Fruit fly (Drosophila melanogaster) whole organism, embryonic: ENCODE measurements around the gene CG11668.

Source experiments
- B-H2 ChIP-seq: fragments of 200-800 bp; sonication (Bioruptor generic); optimal IDR thresholded peaks from 2 replicates; lab custom pipeline; 2018; ENCODE audit warnings: missing biosample characterization, mild to moderate bottlenecking, missing genetic modification characterization
- BEAF-32 ChIP-seq: fragments of 200-800 bp; sonication (Bioruptor generic); optimal IDR thresholded peaks from 3 replicates; lab custom pipeline; 2017; ENCODE audit warnings: missing biosample characterization, missing genetic modification characterization, mild to moderate bottlenecking, moderate library complexity, missing genetic modification reagents
- BtbVII ChIP-seq: fragments of 200-800 bp; sonication (Bioruptor generic); optimal IDR thresholded peaks from 3 replicates; lab custom pipeline; 2017; ENCODE audit warnings: missing biosample characterization, mild to moderate bottlenecking, missing genetic modification characterization
- CG10654 ChIP-seq: fragments of 200-800 bp; sonication (Bioruptor generic); optimal IDR thresholded peaks from 2 replicates; lab custom pipeline; 2016; ENCODE audit warnings: missing biosample characterization, missing genetic modification characterization
- CG11398 ChIP-seq: fragments of 200-800 bp; sonication (Bioruptor generic); optimal IDR thresholded peaks from 2 replicates; lab custom pipeline; 2016; ENCODE audit warnings: missing biosample characterization, missing genetic modification characterization
- CG12219 ChIP-seq: fragments of 200-800 bp; sonication (Bioruptor generic); optimal IDR thresholded peaks from 3 replicates; lab custom pipeline; 2018; ENCODE audit warnings: missing biosample characterization, mild to moderate bottlenecking, missing genetic modification characterization
- CG12236 ChIP-seq: fragments of 200-800 bp; sonication (Bioruptor generic); optimal IDR thresholded peaks from 2 replicates; lab custom pipeline; 2016; ENCODE audit warnings: missing biosample characterization, missing genetic modification characterization
- CG12299 ChIP-seq: fragments of 200-800 bp; sonication (Bioruptor generic); optimal IDR thresholded peaks from 2 replicates; lab custom pipeline; 2018; ENCODE audit warnings: missing biosample characterization, mild to moderate bottlenecking, missing genetic modification characterization
- CG12942 ChIP-seq: fragments of 200-800 bp; sonication (Bioruptor generic); optimal IDR thresholded peaks from 3 replicates; lab custom pipeline; 2016; ENCODE audit warnings: missing biosample characterization, missing genetic modification characterization
- CG13287 ChIP-seq: fragments of 200-800 bp; sonication (Bioruptor generic); IDR thresholded peaks from 2 replicates; pipeline ENCODE4 v1.3.6; 2022; ENCODE audit warnings: missing biosample characterization, missing genetic modification characterization; ENCODE audit not compliant: partially characterized antibody
- CG17359 ChIP-seq: fragments of 200-800 bp; sonication (Bioruptor generic); optimal IDR thresholded peaks from 3 replicates; lab custom pipeline; 2018; ENCODE audit warnings: missing biosample characterization, mild to moderate bottlenecking, missing genetic modification characterization, moderate library complexity
- CG2678 ChIP-seq: fragments of 200-800 bp; sonication (Bioruptor generic); optimal IDR thresholded peaks from 3 replicates; lab custom pipeline; 2019; ENCODE audit warnings: missing biosample characterization, mild to moderate bottlenecking, missing genetic modification characterization, moderate library complexity
- CG31388 ChIP-seq: fragments of 200-800 bp; sonication (Bioruptor generic); optimal IDR thresholded peaks from 2 replicates; lab custom pipeline; 2016; ENCODE audit warnings: missing biosample characterization, missing genetic modification characterization
- CG42726 ChIP-seq: fragments of 200-800 bp; sonication (Bioruptor generic); IDR thresholded peaks from 2 replicates; pipeline ENCODE4 v1.3.6; 2022; ENCODE audit warnings: missing biosample characterization, missing genetic modification characterization; ENCODE audit not compliant: partially characterized antibody
- CG4404 ChIP-seq: fragments of 200-800 bp; sonication (Bioruptor generic); IDR thresholded peaks from 2 replicates; pipeline ENCODE4 v1.3.6; 2022; ENCODE audit warnings: missing biosample characterization, missing genetic modification characterization
- CG7372 ChIP-seq: fragments of 200-800 bp; sonication (Bioruptor generic); IDR thresholded peaks from 2 replicates; pipeline ENCODE4 v1.3.6; 2022; ENCODE audit warnings: missing biosample characterization, missing genetic modification characterization
- CG9932 ChIP-seq: fragments of 200-800 bp; sonication (Bioruptor generic); IDR thresholded peaks from 2 replicates; pipeline ENCODE4 v1.3.6; 2022; ENCODE audit warnings: missing biosample characterization, missing genetic modification characterization
- Deaf1 ChIP-seq: fragments of 200-800 bp; optimal IDR thresholded peaks from 3 replicates; lab custom pipeline; 2019; ENCODE audit warnings: missing biosample characterization, mild to moderate bottlenecking, missing genetic modification characterization, moderate library complexity
- E2f2 ChIP-seq: fragments of 200-800 bp; sonication (Bioruptor generic); IDR thresholded peaks from 2 replicates; pipeline ENCODE4 v1.3.6; 2022; ENCODE audit warnings: missing biosample characterization, missing genetic modification characterization
- Fer1 ChIP-seq: fragments of 200-800 bp; sonication (Bioruptor generic); optimal IDR thresholded peaks from 2 replicates; lab custom pipeline; 2017; ENCODE audit warnings: missing biosample characterization, mild to moderate bottlenecking, missing genetic modification characterization
- Hmr ChIP-seq: fragments of 200-800 bp; sonication (Bioruptor generic); optimal IDR thresholded peaks from 3 replicates; lab custom pipeline; 2017; ENCODE audit warnings: mild to moderate bottlenecking, missing biosample characterization, missing genetic modification reagents, missing genetic modification characterization
- Hr78 ChIP-seq, 2 experiments: fragments of 200-800 bp in 1 of 2; fragments of >200 bp in 1 of 2; sonication (Bioruptor generic) in 1 of 2; optimal IDR thresholded peaks; 2 replicates each; lab custom pipeline; 2017 to 2019; ENCODE audit warnings: missing biosample characterization in 2 of 2, missing genetic modification characterization in 2 of 2, mild to moderate bottlenecking in 1 of 2, moderate library complexity in 1 of 2
- MESR4 ChIP-seq: fragments of 200-800 bp; sonication (Bioruptor generic); optimal IDR thresholded peaks from 2 replicates; lab custom pipeline; 2018; ENCODE audit warnings: missing biosample characterization, mild to moderate bottlenecking, missing genetic modification characterization, moderate library complexity
- NC2α ChIP-seq: fragments of 200-800 bp; sonication (Bioruptor generic); optimal IDR thresholded peaks from 2 replicates; lab custom pipeline; 2016; ENCODE audit warnings: missing biosample characterization, missing genetic modification characterization
- Nf-YA ChIP-seq: fragments of 200-800 bp; sonication (Bioruptor generic); IDR thresholded peaks from 2 replicates; pipeline ENCODE4 v1.3.6; 2022; ENCODE audit warnings: missing biosample characterization, missing genetic modification characterization
- NfI ChIP-seq: fragments of 200-800 bp; sonication (Bioruptor generic); optimal IDR thresholded peaks from 3 replicates; lab custom pipeline; 2018; ENCODE audit warnings: missing biosample characterization, mild to moderate bottlenecking, missing genetic modification characterization, moderate library complexity
- Opbp ChIP-seq: fragments of 200-800 bp; sonication (Bioruptor generic); IDR thresholded peaks from 3 replicates; pipeline ENCODE4 v1.3.6; 2022; ENCODE audit warnings: missing biosample characterization, missing genetic modification characterization; ENCODE audit not compliant: partially characterized antibody
- Trl ChIP-seq, 3 experiments: fragments of >200 bp in 2 of 3; fragments of 200-800 bp in 1 of 3; sonication (Bioruptor generic) in 1 of 3; optimal IDR thresholded peaks; 2 replicates in 1 of 3; 3 replicates in 2 of 3; lab custom pipeline; 2016 to 2017; ENCODE audit warnings: missing biosample characterization in 1 of 3, missing genetic modification characterization in 1 of 3
- Xrp1 ChIP-seq: fragments of 200-800 bp; sonication (Bioruptor generic); IDR thresholded peaks from 2 replicates; pipeline ENCODE4 v1.3.6; 2022; ENCODE audit warnings: missing biosample characterization, missing genetic modification characterization
- bcd ChIP-seq: fragments of 200-800 bp; sonication (Bioruptor generic); optimal IDR thresholded peaks from 2 replicates; lab custom pipeline; 2017; ENCODE audit warnings: missing biosample characterization, mild to moderate bottlenecking, missing genetic modification characterization
- br ChIP-seq: fragments of >200 bp; optimal IDR thresholded peaks from 2 replicates; lab custom pipeline; 2017
- ci ChIP-seq: fragments of 200-800 bp; sonication (Bioruptor generic); IDR thresholded peaks from 3 replicates; pipeline ENCODE4 v1.3.6; 2022; ENCODE audit warnings: missing biosample characterization, missing genetic modification characterization
- cwo ChIP-seq: fragments of 200-800 bp; sonication (Bioruptor generic); optimal IDR thresholded peaks from 3 replicates; lab custom pipeline; 2017; ENCODE audit warnings: missing biosample characterization, missing genetic modification characterization, mild to moderate bottlenecking, moderate library complexity, missing genetic modification reagents
- dan ChIP-seq: fragments of 200-800 bp; sonication (Bioruptor generic); IDR thresholded peaks from 2 replicates; pipeline ENCODE4 v1.3.6; 2022; ENCODE audit warnings: missing biosample characterization, missing genetic modification characterization
- ewg ChIP-seq: fragments of 200-800 bp; sonication (Bioruptor generic); optimal IDR thresholded peaks from 3 replicates; lab custom pipeline; 2017; ENCODE audit warnings: mild to moderate bottlenecking, missing biosample characterization, missing genetic modification reagents, missing genetic modification characterization
- ham ChIP-seq: fragments of 200-800 bp; sonication (Bioruptor generic); IDR thresholded peaks from 2 replicates; pipeline ENCODE4 v1.3.6; 2022; ENCODE audit warnings: missing biosample characterization, missing genetic modification characterization
- ind ChIP-seq: fragments of 200-800 bp; sonication (Bioruptor generic); optimal IDR thresholded peaks from 3 replicates; lab custom pipeline; 2016; ENCODE audit warnings: missing biosample characterization, missing genetic modification characterization
- jigr1 ChIP-seq: fragments of 200-800 bp; sonication (Bioruptor generic); IDR thresholded peaks from 3 replicates; pipeline ENCODE4 v1.3.6; 2022; ENCODE audit warnings: missing biosample characterization, missing genetic modification characterization
- kah ChIP-seq: fragments of 200-800 bp; sonication (Bioruptor generic); optimal IDR thresholded peaks from 2 replicates; lab custom pipeline; 2018; ENCODE audit warnings: missing biosample characterization, mild to moderate bottlenecking, missing genetic modification characterization
- mirr ChIP-seq: fragments of 200-800 bp; sonication (Bioruptor generic); optimal IDR thresholded peaks from 3 replicates; lab custom pipeline; 2018; ENCODE audit warnings: missing biosample characterization, mild to moderate bottlenecking, missing genetic modification characterization
- pb ChIP-seq: fragments of 200-800 bp; sonication (Bioruptor generic); optimal IDR thresholded peaks from 3 replicates; lab custom pipeline; 2016; ENCODE audit warnings: missing biosample characterization, missing genetic modification characterization
- pita ChIP-seq: fragments of 200-800 bp; sonication (Bioruptor generic); optimal IDR thresholded peaks from 2 replicates; lab custom pipeline; 2017; ENCODE audit warnings: missing biosample characterization, mild to moderate bottlenecking, missing genetic modification characterization
- pum ChIP-seq: fragments of 200-800 bp; sonication (Bioruptor generic); optimal IDR thresholded peaks from 2 replicates; lab custom pipeline; 2016; ENCODE audit warnings: missing biosample characterization, missing genetic modification characterization
- seq ChIP-seq: fragments of 200-800 bp; sonication (Bioruptor generic); IDR thresholded peaks from 2 replicates; pipeline ENCODE4 v1.3.6; 2022; ENCODE audit warnings: missing biosample characterization, missing genetic modification characterization
- sisA ChIP-seq: fragments of 200-800 bp; sonication (Bioruptor generic); IDR thresholded peaks from 2 replicates; pipeline ENCODE4 v1.3.6; 2022; ENCODE audit warnings: missing biosample characterization, missing genetic modification characterization
- tio ChIP-seq: fragments of 200-800 bp; sonication (Bioruptor generic); optimal IDR thresholded peaks from 2 replicates; lab custom pipeline; 2017; ENCODE audit warnings: missing biosample characterization, missing genetic modification characterization, inconsistent platforms
- tll ChIP-seq, 2 experiments: fragments of 200-800 bp in 1 of 2; fragments of >200 bp in 1 of 2; sonication (Bioruptor generic) in 1 of 2; optimal IDR thresholded peaks; 2 replicates each; lab custom pipeline; 2017 to 2019; ENCODE audit warnings: missing biosample characterization in 2 of 2, missing genetic modification characterization in 2 of 2, mild to moderate bottlenecking in 1 of 2, moderate library complexity in 1 of 2
- unc-4 ChIP-seq: fragments of 200-800 bp; sonication (Bioruptor generic); IDR thresholded peaks from 2 replicates; pipeline ENCODE4 v1.3.6; 2022; ENCODE audit warnings: missing biosample characterization, missing genetic modification characterization; ENCODE audit not compliant: partially characterized antibody
- vfl ChIP-seq: fragments of 200-800 bp; sonication (Bioruptor generic); optimal IDR thresholded peaks from 2 replicates; lab custom pipeline; 2016; ENCODE audit warnings: missing biosample characterization, missing genetic modification characterization
- yki ChIP-seq: fragments of >200 bp; optimal IDR thresholded peaks from 3 replicates; lab custom pipeline; 2018

The CG11668 gene

dm6 chr3R:13057121-13057805 lies 19.1 kb downstream of the CG11668 start, which contains the start of gene sim (continued):
- TF ChIP-seq Trl (optimal IDR thresholded peaks at IDR 0.05; lab: Kevin White, UChicago) (no peak), Trl (GFP tag; optimal IDR thresholded peaks at IDR 0.05; lab: Kevin White, UChicago) (no peak), Fer1 (GFP tag; lab: Kevin White, UChicago) (no peak), cwo (GFP tag; lab: Kevin White, UChicago) (no peak), Nf-YA (GFP tag; lab: Robert Waterston, UW) (0 out of 2 replicates have a peak, but pooled peaks have one; percentile 28), BtbVII (GFP tag; lab: Kevin White, UChicago) (no peak), CG12299 (tag; lab: Kevin White, UChicago) (no peak), bcd (GFP tag; lab: Kevin White, UChicago) (no peak), BEAF-32 (no peak), CG10654 (GFP tag; lab: Kevin White, UChicago) (no peak), mirr (GFP tag; lab: Kevin White, UChicago) (no peak), seq (GFP tag; lab: Robert Waterston, UW) (peak; percentile 52; the same call in 1 of the 2 replicates), Hmr (GFP tag; lab: Kevin White, UChicago) (no peak), CG12942 (GFP tag; lab: Kevin White, UChicago) (no peak), CG12219 (GFP tag; lab: Kevin White, UChicago) (no peak), B-H2 (no peak), CG13287 (GFP tag; lab: Robert Waterston, UW) (no peak), CG42726 (GFP tag; lab: Robert Waterston, UW) (no peak), yki (lab: Kevin White, UChicago) (no peak), CG2678 (tag; lab: Kevin White, UChicago) (no peak), tll (GFP tag; optimal IDR thresholded peaks at IDR 0.05; lab: Kevin White, UChicago) (no peak), br (lab: Kevin White, UChicago) (no peak), CG9932 (GFP tag; lab: Robert Waterston, UW) (0 out of 2 replicates have a peak, but pooled peaks have one; percentile 21), Hr78 (GFP tag; optimal IDR thresholded peaks at IDR 0.05; lab: Kevin White, UChicago) (no peak), Xrp1 (no peak), jigr1 (GFP tag; lab: Robert Waterston, UW) (no peak), Deaf1 (tag; lab: Kevin White, UChicago) (no peak), E2f2 (no peak), CG11398 (GFP tag; lab: Kevin White, UChicago) (no peak), NC2α (no peak), ham (GFP tag; lab: Robert Waterston, UW) (no peak), CG7372 (GFP tag; lab: Robert Waterston, UW) (no peak), pb (GFP tag; lab: Kevin White, UChicago) (no peak), pita (no peak), MESR4 (GFP tag; lab: Kevin White, UChicago) (no peak), CG31388 (GFP tag; lab: Kevin White, UChicago) (no peak), Opbp (GFP tag; lab: Robert Waterston, UW) (0 out of 3 replicates have a peak, but pooled peaks have one; percentile 31), NfI (GFP tag; lab: Kevin White, UChicago) (no peak), CG12236 (GFP tag; lab: Kevin White, UChicago) (no peak), tio (GFP tag; lab: Kevin White, UChicago) (no peak), dan (no peak), ind (GFP tag; lab: Kevin White, UChicago) (no peak), unc-4 (no peak), vfl (GFP tag; lab: Kevin White, UChicago) (no peak), CG17359 (no peak), kah (GFP tag; lab: Kevin White, UChicago) (no peak), pum (GFP tag; lab: Kevin White, UChicago) (no peak), ewg (GFP tag; lab: Kevin White, UChicago) (peak; percentile 83), ci (GFP tag; lab: Robert Waterston, UW) (0 out of 3 replicates have a peak, but pooled peaks have one; percentile 10), CG4404 (GFP tag; lab: Robert Waterston, UW) (no peak), sisA (GFP tag; lab: Robert Waterston, UW) (no peak)
